Worm (Caenorhabditis elegans) whole organism, midembryonic: ENCODE data around the gene C55A6.12.

Experiments
- T22C8.4 ChIP-seq: fragments of 200-800 bp; sonication (Bioruptor generic); IDR thresholded peaks from 2 replicates; pipeline ENCODE4 v1.3.6; 2022; ENCODE audit warnings: missing genetic modification characterization, missing compliant biosample characterization
- cog-1 ChIP-seq: sonication (generic microtip); optimal IDR thresholded peaks from 2 replicates; lab custom pipeline; 2016; ENCODE audit warnings: missing genetic modification characterization, missing compliant biosample characterization
- flt-1 ChIP-seq: fragments of 200-800 bp; sonication (Bioruptor generic); IDR thresholded peaks from 2 replicates; pipeline ENCODE4 v1.3.6; 2022; ENCODE audit warnings: missing genetic modification characterization, missing compliant biosample characterization
- klf-2 ChIP-seq: fragments of 200-800 bp; sonication (Bioruptor generic); conservative IDR thresholded peaks from 2 replicates; pipeline ENCODE4 v1.3.6; 2022; ENCODE audit warnings: missing genetic modification reagents, missing genetic modification characterization, missing compliant biosample characterization
- med-1 ChIP-seq: sonication (generic microtip); optimal IDR thresholded peaks from 2 replicates; lab custom pipeline; 2017; ENCODE audit warnings: missing genetic modification characterization, mild to moderate bottlenecking, missing compliant biosample characterization, antibody characterized with exemption, missing genetic modification reagents; ENCODE audit not compliant: insufficient read depth
- ref-1 ChIP-seq: fragments of 200-800 bp; sonication (Bioruptor generic); conservative IDR thresholded peaks from 2 replicates; pipeline ENCODE4 v1.3.6; 2022; ENCODE audit warnings: missing genetic modification reagents, missing genetic modification characterization, missing compliant biosample characterization
- tab-1 ChIP-seq: fragments of 200-800 bp; sonication (Bioruptor generic); IDR thresholded peaks from 2 replicates; pipeline ENCODE4 v1.3.6; 2022; ENCODE audit warnings: missing genetic modification characterization, missing compliant biosample characterization
- ztf-23 ChIP-seq: fragments of 200-800 bp; sonication (Bioruptor generic); IDR thresholded peaks from 2 replicates; pipeline ENCODE4 v1.3.6; 2022; ENCODE audit warnings: missing genetic modification reagents, missing genetic modification characterization, missing compliant biosample characterization
- ztf-29 ChIP-seq: fragments of 200-800 bp; sonication (Bioruptor generic); IDR thresholded peaks from 2 replicates; pipeline ENCODE4 v1.3.6; 2022; ENCODE audit warnings: missing genetic modification reagents, missing genetic modification characterization, missing compliant biosample characterization

The C55A6.12 gene

ce11 chrV:11454917-11455316 is 48.0 kb downstream of the C55A6.12 start:
- no peak for TF ChIP-seq flt-1 (GFP tag; lab: Robert Waterston, UW)
- TF ChIP-seq cog-1: no peak
- no peak for TF ChIP-seq ztf-23 (GFP tag; lab: Robert Waterston, UW)
- no peak for TF ChIP-seq tab-1 (GFP tag; lab: Robert Waterston, UW)
- TF ChIP-seq T22C8.4 (GFP tag; lab: Robert Waterston, UW): no peak
- TF ChIP-seq med-1 (GFP tag; lab: Kevin White, UChicago): no peak
- no peak for TF ChIP-seq ref-1 (GFP tag; lab: Robert Waterston, UW)
- no peak for TF ChIP-seq klf-2 (GFP tag; lab: Robert Waterston, UW)
- TF ChIP-seq ztf-29 (GFP tag; lab: Robert Waterston, UW): no peak
